Worm (Caenorhabditis elegans) whole organism, late embryonic: ENCODE data around the gene H14A12.5.
"Not testable (repeated sequence)": the region's sequence is repeated elsewhere in the genome, so short reads cannot be mapped to it uniquely, and the experiment has no call there.

Experiments
- K02D7.2 ChIP-seq: sonication (generic microtip); optimal IDR thresholded peaks from 2 replicates; lab custom pipeline; 2017; ENCODE audit warnings: mild to moderate bottlenecking, missing genetic modification characterization, missing compliant biosample characterization
- K09A11.1 ChIP-seq: sonication (generic microtip); optimal IDR thresholded peaks from 2 replicates; lab custom pipeline; 2017; ENCODE audit warnings: antibody characterized with exemption, mild to moderate bottlenecking, missing genetic modification characterization, missing compliant biosample characterization; ENCODE audit not compliant: insufficient read depth
- T23F11.4 ChIP-seq: fragments of 200-800 bp; sonication (Bioruptor generic); optimal IDR thresholded peaks from 2 replicates; lab custom pipeline; 2018; ENCODE audit warnings: mild to moderate bottlenecking, missing genetic modification characterization, missing compliant biosample characterization
- ahr-1 ChIP-seq: sonication (generic microtip); optimal IDR thresholded peaks from 2 replicates; lab custom pipeline; 2016; ENCODE audit warnings: missing genetic modification characterization, missing compliant biosample characterization
- ama-1 ChIP-seq: fragments of 150-350 bp; optimal IDR thresholded peaks from 2 replicates; lab custom pipeline; 2014
- ceh-14 ChIP-seq: sonication (generic microtip); optimal IDR thresholded peaks from 2 replicates; lab custom pipeline; 2016; ENCODE audit warnings: missing genotype, missing genetic modification characterization, missing compliant biosample characterization
- ceh-18 ChIP-seq: sonication (generic microtip); optimal IDR thresholded peaks from 2 replicates; lab custom pipeline; 2016; ENCODE audit warnings: missing genetic modification characterization, missing compliant biosample characterization
- ceh-19 ChIP-seq: fragments of 200-800 bp; sonication (Bioruptor generic); optimal IDR thresholded peaks from 2 replicates; lab custom pipeline; 2018; ENCODE audit warnings: mild to moderate bottlenecking, missing genetic modification characterization, missing compliant biosample characterization
- ceh-2 ChIP-seq: sonication (generic microtip); optimal IDR thresholded peaks from 2 replicates; lab custom pipeline; 2016; ENCODE audit warnings: missing genotype, missing genetic modification characterization, missing compliant biosample characterization
- ceh-24 ChIP-seq: sonication (generic microtip); optimal IDR thresholded peaks from 2 replicates; lab custom pipeline; 2016; ENCODE audit warnings: mild to moderate bottlenecking, missing genetic modification characterization, missing compliant biosample characterization
- ceh-30 ChIP-seq: fragments of 150-350 bp; optimal IDR thresholded peaks from 2 replicates; lab custom pipeline; 2014; ENCODE audit warnings: missing biosample characterization, missing genetic modification characterization
- ceh-31 ChIP-seq: sonication (generic microtip); optimal IDR thresholded peaks from 2 replicates; lab custom pipeline; 2016; ENCODE audit warnings: missing genetic modification characterization, missing compliant biosample characterization
- ceh-34 ChIP-seq: sonication (generic microtip); optimal IDR thresholded peaks from 2 replicates; lab custom pipeline; 2016; ENCODE audit warnings: mild to moderate bottlenecking, missing genetic modification characterization, missing compliant biosample characterization
- ceh-6 ChIP-seq: fragments of 200-800 bp; sonication (Bioruptor generic); optimal IDR thresholded peaks from 2 replicates; lab custom pipeline; 2018; ENCODE audit warnings: mild to moderate bottlenecking, missing genetic modification characterization, missing compliant biosample characterization
- ceh-9 ChIP-seq: sonication (generic microtip); optimal IDR thresholded peaks from 2 replicates; lab custom pipeline; 2016; ENCODE audit warnings: mild to moderate bottlenecking, missing genetic modification characterization, inconsistent platforms, missing compliant biosample characterization
- che-1 ChIP-seq: sonication (generic microtip); optimal IDR thresholded peaks from 2 replicates; lab custom pipeline; 2016; ENCODE audit warnings: mild to moderate bottlenecking, missing genetic modification characterization, missing compliant biosample characterization
- dve-1 ChIP-seq: sonication (generic microtip); optimal IDR thresholded peaks from 2 replicates; lab custom pipeline; 2017; ENCODE audit warnings: antibody characterized with exemption, mild to moderate bottlenecking, missing genetic modification characterization, missing compliant biosample characterization
- elt-2 ChIP-seq: sonication (generic microtip); optimal IDR thresholded peaks from 2 replicates; lab custom pipeline; 2016; ENCODE audit warnings: missing genetic modification reagents, missing genetic modification characterization, missing compliant biosample characterization
- elt-4 ChIP-seq: sonication (generic microtip); optimal IDR thresholded peaks from 2 replicates; lab custom pipeline; 2016; ENCODE audit warnings: missing genetic modification characterization, missing compliant biosample characterization
- ets-4 ChIP-seq: sonication (generic microtip); optimal IDR thresholded peaks from 2 replicates; lab custom pipeline; 2016; ENCODE audit warnings: missing genetic modification characterization, missing compliant biosample characterization
- eyg-1 ChIP-seq: sonication (generic microtip); optimal IDR thresholded peaks from 2 replicates; lab custom pipeline; 2016; ENCODE audit warnings: missing genotype, missing genetic modification characterization, missing compliant biosample characterization
- fax-1 ChIP-seq: sonication (generic microtip); optimal IDR thresholded peaks from 2 replicates; lab custom pipeline; 2016; ENCODE audit warnings: missing genotype, missing genetic modification characterization, missing compliant biosample characterization
- fkh-10 ChIP-seq: fragments of 150-350 bp; optimal IDR thresholded peaks from 2 replicates; lab custom pipeline; 2014; ENCODE audit warnings: missing biosample characterization, missing genetic modification reagents, missing genetic modification characterization
- hlh-13 ChIP-seq: fragments of 200-800 bp; sonication (Bioruptor generic); optimal IDR thresholded peaks from 2 replicates; lab custom pipeline; 2018; ENCODE audit warnings: mild to moderate bottlenecking, missing genetic modification characterization, missing compliant biosample characterization
- hlh-6 ChIP-seq: sonication (generic microtip); optimal IDR thresholded peaks from 2 replicates; lab custom pipeline; 2016; ENCODE audit warnings: missing genotype, missing genetic modification characterization, missing compliant biosample characterization
- lin-11 ChIP-seq: fragments of 200-800 bp; sonication (Bioruptor generic); optimal IDR thresholded peaks from 2 replicates; lab custom pipeline; 2018; ENCODE audit warnings: mild to moderate bottlenecking, missing genetic modification characterization, missing compliant biosample characterization
- madf-2 ChIP-seq: sonication (generic microtip); optimal IDR thresholded peaks from 2 replicates; lab custom pipeline; 2017; ENCODE audit warnings: missing genetic modification characterization, missing compliant biosample characterization
- nfya-1 ChIP-seq: sonication (generic microtip); optimal IDR thresholded peaks from 2 replicates; lab custom pipeline; 2017; ENCODE audit warnings: missing genetic modification characterization, mild to moderate bottlenecking, missing compliant biosample characterization, antibody characterized with exemption, moderate library complexity
- nhr-232 ChIP-seq: sonication (generic microtip); optimal IDR thresholded peaks from 2 replicates; lab custom pipeline; 2016; ENCODE audit warnings: missing genetic modification characterization, missing compliant biosample characterization
- npax-4 ChIP-seq: sonication (generic microtip); optimal IDR thresholded peaks from 2 replicates; lab custom pipeline; 2016; ENCODE audit warnings: missing genetic modification characterization, missing compliant biosample characterization
- odd-2 ChIP-seq: sonication (generic microtip); optimal IDR thresholded peaks from 2 replicates; lab custom pipeline; 2017; ENCODE audit warnings: antibody characterized with exemption, mild to moderate bottlenecking, missing genetic modification characterization, missing compliant biosample characterization
- pat-9 ChIP-seq: fragments of 200-800 bp; sonication (Bioruptor generic); optimal IDR thresholded peaks from 2 replicates; lab custom pipeline; 2018; ENCODE audit warnings: mild to moderate bottlenecking, missing genetic modification characterization, moderate library complexity, missing compliant biosample characterization
- pha-2 ChIP-seq: sonication (generic microtip); optimal IDR thresholded peaks from 2 replicates; lab custom pipeline; 2017; ENCODE audit warnings: mild to moderate bottlenecking, missing genetic modification characterization, missing compliant biosample characterization
- pha-4 ChIP-seq: fragments of 150-350 bp; optimal IDR thresholded peaks from 2 replicates; lab custom pipeline; 2018; ENCODE audit warnings: missing biosample characterization, missing genetic modification reagents, missing genetic modification characterization
- pqm-1 ChIP-seq: sonication (generic microtip); optimal IDR thresholded peaks from 2 replicates; lab custom pipeline; 2016; ENCODE audit warnings: missing genetic modification characterization, missing compliant biosample characterization
- pros-1 ChIP-seq: fragments of 150-350 bp; optimal IDR thresholded peaks from 2 replicates; lab custom pipeline; 2014; ENCODE audit warnings: missing biosample characterization, missing genetic modification reagents, missing genetic modification characterization
- ref-2 ChIP-seq: sonication (generic microtip); optimal IDR thresholded peaks from 2 replicates; lab custom pipeline; 2016; ENCODE audit warnings: missing genetic modification characterization, missing compliant biosample characterization
- sdc-2 ChIP-seq: sonication (generic microtip); optimal IDR thresholded peaks from 2 replicates; lab custom pipeline; 2016; ENCODE audit warnings: missing genotype, missing genetic modification characterization, missing compliant biosample characterization
- sox-2 ChIP-seq: fragments of 200-800 bp; sonication (Bioruptor generic); IDR thresholded peaks from 2 replicates; pipeline ENCODE4 v1.3.6; 2022; ENCODE audit warnings: missing genetic modification reagents, missing genetic modification characterization, missing compliant biosample characterization
- sox-4 ChIP-seq: sonication (generic microtip); optimal IDR thresholded peaks from 2 replicates; lab custom pipeline; 2017; ENCODE audit warnings: mild to moderate bottlenecking, missing genetic modification characterization, inconsistent platforms, missing compliant biosample characterization
- unc-42 ChIP-seq: sonication (generic microtip); optimal IDR thresholded peaks from 2 replicates; lab custom pipeline; 2016; ENCODE audit warnings: missing genotype, missing genetic modification characterization, missing compliant biosample characterization
- unc-55 ChIP-seq: sonication (generic microtip); optimal IDR thresholded peaks from 2 replicates; lab custom pipeline; 2017; ENCODE audit warnings: missing biosample characterization, missing genetic modification reagents, missing genetic modification characterization
- unc-86 ChIP-seq: sonication (generic microtip); optimal IDR thresholded peaks from 2 replicates; lab custom pipeline; 2016; ENCODE audit warnings: missing genetic modification characterization, missing compliant biosample characterization
- zip-5 ChIP-seq: sonication (generic microtip); optimal IDR thresholded peaks from 2 replicates; lab custom pipeline; 2016; ENCODE audit warnings: missing genetic modification characterization, missing compliant biosample characterization

The H14A12.5 gene

DNA sequence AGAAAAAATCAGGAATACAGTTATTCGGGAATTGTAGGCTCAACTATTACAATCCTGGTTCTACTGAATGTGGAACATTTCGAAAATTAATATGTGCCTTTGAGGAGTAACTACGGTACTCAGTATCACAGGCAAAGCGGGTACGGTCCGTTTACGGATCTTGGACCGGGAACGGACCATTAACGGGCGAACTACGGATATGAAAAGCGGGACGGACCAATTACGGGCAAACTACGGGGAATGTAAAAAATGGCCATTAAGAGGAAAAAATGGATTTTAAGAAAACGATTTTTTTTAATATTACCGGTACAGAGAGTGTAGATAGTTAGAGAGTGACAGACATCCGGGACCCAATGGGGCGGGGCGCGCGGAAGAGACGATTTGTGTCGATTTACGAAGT is at the start of gene H14A12.5:
TSS of gene H14A12.5 (minus strand) at position 101 of the 400 bp plus-strand sequence.
- not testable (repeated sequence) for TF ChIP-seq ceh-19 (GFP tag; lab: Kevin White, UChicago); ceh-6 (GFP tag; lab: Kevin White, UChicago); pha-2

DNA sequence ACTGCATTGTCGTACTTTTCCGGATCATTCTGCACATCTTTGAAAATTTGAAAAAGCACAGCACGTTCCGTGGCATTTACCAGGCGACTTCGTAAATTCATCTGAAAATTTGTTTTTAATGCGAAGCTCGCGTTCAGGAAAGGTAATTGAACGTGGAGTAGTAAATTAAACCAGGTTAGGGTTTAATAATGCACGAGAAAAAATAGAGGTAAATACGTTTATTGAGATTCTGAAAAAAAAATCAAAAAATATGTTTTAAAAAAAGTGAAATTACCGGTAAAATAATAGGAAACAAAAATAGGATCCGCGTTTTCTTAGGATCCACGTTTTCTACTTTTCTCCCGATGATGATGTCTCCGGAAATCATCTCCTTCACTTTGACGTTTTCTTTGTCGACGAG is 49.5 kb upstream of the H14A12.5 start, which contains the start of gene clk-2:
TSS of gene clk-2 (minus strand) at position 101 of the 400 bp plus-strand sequence.
- no peak for TF ChIP-seq ceh-24 (tag; lab: Kevin White, UChicago)
- no peak for TF ChIP-seq ama-1 (lab: Kevin White, UChicago)
- TF ChIP-seq hlh-6 (tag; lab: Kevin White, UChicago), result no peak
- no peak for TF ChIP-seq dve-1 (tag; lab: Kevin White, UChicago)
- TF ChIP-seq ahr-1, result no peak
- TF ChIP-seq elt-4 (tag; lab: Kevin White, UChicago), result no peak
- no peak for TF ChIP-seq npax-4 (tag; lab: Kevin White, UChicago)
- no peak for TF ChIP-seq ceh-18 (tag; lab: Kevin White, UChicago)
- no peak for TF ChIP-seq ets-4

DNA sequence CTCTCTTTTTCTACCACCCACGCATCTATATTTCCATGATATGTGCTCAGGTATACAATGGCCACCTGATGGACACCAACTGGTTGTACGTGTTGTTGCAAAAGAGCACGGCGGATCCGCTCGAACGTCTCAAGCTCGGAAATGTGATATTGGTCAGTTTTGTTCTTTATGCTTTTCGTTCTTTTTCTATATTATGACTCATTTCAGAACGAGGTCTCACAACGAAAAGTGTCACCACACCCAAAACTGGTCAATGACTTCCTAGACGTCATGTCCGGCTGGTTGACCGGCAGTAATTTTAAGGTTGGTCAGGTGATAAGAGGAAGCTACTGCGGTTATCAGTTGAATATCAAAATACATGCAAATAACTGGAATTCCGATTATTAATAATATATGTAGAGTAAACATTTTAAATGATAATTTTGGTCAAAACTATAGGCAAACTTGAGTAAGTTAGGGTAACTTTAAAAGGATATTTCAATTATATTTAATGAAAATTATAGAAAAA is 39.3 kb upstream of the H14A12.5 start, which contains the start of gene cls-1:
TSS of gene cls-1 (plus strand) at position 51 of the 508 bp plus-strand sequence.
- TF ChIP-seq K09A11.1 (tag; lab: Kevin White, UChicago), result no peak
- TF ChIP-seq unc-55 (GFP tag; lab: Kevin White, UChicago), result no peak
- no peak for TF ChIP-seq K02D7.2 (tag; lab: Kevin White, UChicago)
- TF ChIP-seq fkh-10 (GFP tag; lab: Kevin White, UChicago), result no peak
- no peak for TF ChIP-seq ama-1 (lab: Kevin White, UChicago)
- no peak for TF ChIP-seq pha-4
- TF ChIP-seq zip-5, result no peak
- TF ChIP-seq lin-11 (tag; lab: Kevin White, UChicago), result no peak
- no peak for TF ChIP-seq ceh-24 (tag; lab: Kevin White, UChicago)

DNA sequence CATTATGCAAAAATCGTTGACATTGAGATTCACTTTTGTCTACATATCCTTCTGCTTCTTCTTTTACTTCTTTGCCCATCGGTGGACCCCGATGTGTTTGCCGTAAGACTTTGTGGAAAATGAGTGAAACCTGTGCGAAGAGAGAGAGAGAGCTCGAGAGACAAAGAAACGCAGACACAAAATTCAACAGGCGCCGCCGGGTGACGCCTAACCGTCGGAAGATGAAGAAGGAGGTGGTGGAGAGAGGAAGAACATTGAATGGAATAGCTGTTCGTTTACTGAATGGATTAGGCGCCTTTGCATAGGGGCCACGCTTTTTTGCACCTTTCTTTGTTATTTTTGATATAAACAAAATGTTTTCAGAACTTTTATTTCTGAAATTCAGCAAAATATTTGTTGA is 38.1 kb upstream of the H14A12.5 start:
- TF ChIP-seq ref-2, result no peak
- TF ChIP-seq odd-2 (tag; lab: Kevin White, UChicago), result no peak
- no peak for TF ChIP-seq T23F11.4
- no peak for TF ChIP-seq pat-9
- no peak for TF ChIP-seq pqm-1 (tag; lab: Kevin White, UChicago)
- no peak for TF ChIP-seq unc-55 (GFP tag; lab: Kevin White, UChicago)
- no peak for TF ChIP-seq che-1 (tag; lab: Kevin White, UChicago)
- no peak for TF ChIP-seq sox-4
- TF ChIP-seq pha-4, result no peak
- TF ChIP-seq ceh-34 (tag; lab: Kevin White, UChicago), result no peak
- TF ChIP-seq hlh-6 (tag; lab: Kevin White, UChicago), result no peak
- TF ChIP-seq zip-5, result no peak
- no peak for TF ChIP-seq pros-1 (tag; lab: Kevin White, UChicago)
- no peak for TF ChIP-seq dve-1 (tag; lab: Kevin White, UChicago)

DNA sequence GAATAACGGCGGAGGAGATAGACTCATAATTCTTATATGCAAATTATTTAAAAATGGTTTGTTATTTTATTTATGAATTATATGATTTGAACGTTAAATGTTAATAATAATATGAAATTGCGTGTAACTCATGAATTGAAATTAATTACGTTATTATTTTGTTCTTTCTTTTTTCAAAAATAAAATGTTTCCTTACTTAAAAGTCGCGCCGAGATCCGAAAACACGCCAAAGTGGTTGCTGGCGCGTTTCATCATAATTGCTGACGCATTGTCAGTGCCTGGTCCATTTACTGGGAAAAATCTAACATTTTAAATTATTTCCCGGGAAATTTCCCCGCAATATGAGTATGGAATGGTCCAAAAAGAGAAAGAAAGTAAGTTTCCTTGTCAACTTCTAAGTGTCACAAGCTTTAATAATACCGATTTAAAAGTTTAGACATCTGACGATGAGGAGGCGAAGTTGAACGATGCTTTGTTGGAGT is 30.6 kb upstream of the H14A12.5 start, which contains the start of the genes C07H6.9 and sap-140:
TSS of gene C07H6.9 (minus strand) at position 51 of the 482 bp plus-strand sequence.
TSS of gene sap-140 (plus strand) at position 318 of the 482 bp plus-strand sequence.
- peak; percentile 21 for TF ChIP-seq elt-2 (tag; lab: Kevin White, UChicago)
- no peak for TF ChIP-seq ceh-9 (tag; lab: Kevin White, UChicago)
- TF ChIP-seq sox-2 (GFP tag; lab: Robert Waterston, UW), result no peak
- TF ChIP-seq ceh-14 (tag; lab: Kevin White, UChicago), result no peak
- TF ChIP-seq ceh-30, result peak; percentile 73
- TF ChIP-seq ceh-31 (tag; lab: Kevin White, UChicago), result peak; percentile 45
- peak; percentile 42 for TF ChIP-seq nfya-1 (tag; lab: Kevin White, UChicago)
- no peak for TF ChIP-seq hlh-13 (GFP tag; lab: Kevin White, UChicago)
- peak; percentile 32 for TF ChIP-seq unc-42 (tag; lab: Kevin White, UChicago)
- TF ChIP-seq sdc-2 (tag; lab: Kevin White, UChicago), result no peak
- peak; percentile 40 for TF ChIP-seq ref-2
- peak; percentile 4 for TF ChIP-seq unc-86 (tag; lab: Kevin White, UChicago)
- TF ChIP-seq madf-2, result no peak
- no peak for TF ChIP-seq fkh-10 (GFP tag; lab: Kevin White, UChicago)
- no peak for TF ChIP-seq nhr-232 (tag; lab: Kevin White, UChicago)
- peak; percentile 14 for TF ChIP-seq ceh-2 (tag; lab: Kevin White, UChicago)
- no peak for TF ChIP-seq pha-4
- no peak for TF ChIP-seq fax-1 (tag; lab: Kevin White, UChicago)
- no peak for TF ChIP-seq ahr-1
- no peak for TF ChIP-seq eyg-1 (tag; lab: Kevin White, UChicago)
- TF ChIP-seq, all 69 proteins: peak for 8
